Fruit fly (Drosophila melanogaster) whole organism, embryonic: ENCODE data around the gene Rab3GAP1.

Source experiments
- CG10209 ChIP-seq: fragments of 200-800 bp; sonication (Bioruptor generic); optimal IDR thresholded peaks from 3 replicates; lab custom pipeline; 2017; ENCODE audit warnings: missing biosample characterization, mild to moderate bottlenecking, missing genetic modification characterization, missing genetic modification reagents
- CG10959 ChIP-seq: fragments of 200-800 bp; sonication (Bioruptor generic); IDR thresholded peaks from 2 replicates; pipeline ENCODE4 v1.3.6; 2022; ENCODE audit warnings: missing biosample characterization, missing genetic modification characterization
- CG12071 ChIP-seq: fragments of 200-800 bp; sonication (Bioruptor generic); optimal IDR thresholded peaks from 3 replicates; lab custom pipeline; 2018; ENCODE audit warnings: missing biosample characterization, mild to moderate bottlenecking, missing genetic modification characterization
- CG12391 ChIP-seq: fragments of 200-800 bp; sonication (Bioruptor generic); optimal IDR thresholded peaks from 3 replicates; lab custom pipeline; 2018; ENCODE audit warnings: missing biosample characterization, mild to moderate bottlenecking, missing genetic modification characterization, moderate library complexity
- CG13287 ChIP-seq: fragments of 200-800 bp; sonication (Bioruptor generic); IDR thresholded peaks from 2 replicates; pipeline ENCODE4 v1.3.6; 2022; ENCODE audit warnings: missing biosample characterization, missing genetic modification characterization; ENCODE audit not compliant: partially characterized antibody
- CG14441 ChIP-seq: fragments of 200-800 bp; sonication (Bioruptor generic); IDR thresholded peaks from 2 replicates; pipeline ENCODE4 v1.3.6; 2022; ENCODE audit warnings: missing biosample characterization, missing genetic modification characterization
- CG16863 ChIP-seq: fragments of 200-800 bp; sonication (Bioruptor generic); optimal IDR thresholded peaks from 3 replicates; lab custom pipeline; 2016; ENCODE audit warnings: missing biosample characterization, missing genetic modification characterization
- CG17361 ChIP-seq: fragments of 200-800 bp; sonication (Bioruptor generic); IDR thresholded peaks from 3 replicates; pipeline ENCODE4 v1.3.6; 2022; ENCODE audit warnings: missing biosample characterization, missing genetic modification characterization
- CG17912 ChIP-seq: fragments of 200-800 bp; sonication (Bioruptor generic); optimal IDR thresholded peaks from 2 replicates; lab custom pipeline; 2018; ENCODE audit warnings: missing biosample characterization, mild to moderate bottlenecking, missing genetic modification characterization
- CG2116 ChIP-seq: fragments of 200-800 bp; sonication (Bioruptor generic); optimal IDR thresholded peaks from 3 replicates; lab custom pipeline; 2018; ENCODE audit warnings: missing biosample characterization, mild to moderate bottlenecking, missing genetic modification characterization
- CG2712 ChIP-seq: fragments of 200-800 bp; optimal IDR thresholded peaks from 3 replicates; lab custom pipeline; 2019; ENCODE audit warnings: missing biosample characterization, mild to moderate bottlenecking, missing genetic modification characterization, moderate library complexity
- CG33557 ChIP-seq: fragments of 200-800 bp; sonication (Bioruptor generic); optimal IDR thresholded peaks from 2 replicates; lab custom pipeline; 2019; ENCODE audit warnings: missing biosample characterization, mild to moderate bottlenecking, missing genetic modification characterization, moderate library complexity
- CG3407 ChIP-seq: fragments of 200-800 bp; sonication (Bioruptor generic); optimal IDR thresholded peaks from 2 replicates; lab custom pipeline; 2018; ENCODE audit warnings: missing biosample characterization, mild to moderate bottlenecking, missing genetic modification characterization
- CG7745 ChIP-seq: fragments of 200-800 bp; sonication (Bioruptor generic); optimal IDR thresholded peaks from 2 replicates; lab custom pipeline; 2018; ENCODE audit warnings: missing biosample characterization, mild to moderate bottlenecking, missing genetic modification characterization, moderate library complexity
- CG7839 ChIP-seq: fragments of 200-800 bp; sonication (Bioruptor generic); optimal IDR thresholded peaks from 3 replicates; lab custom pipeline; 2018; ENCODE audit warnings: missing biosample characterization, mild to moderate bottlenecking, missing genetic modification characterization, moderate library complexity
- CG7987 ChIP-seq: fragments of 200-800 bp; sonication (Bioruptor generic); optimal IDR thresholded peaks from 2 replicates; lab custom pipeline; 2018; ENCODE audit warnings: missing biosample characterization, mild to moderate bottlenecking, missing genetic modification characterization, moderate library complexity
- CG8281 ChIP-seq: fragments of 200-800 bp; sonication (Bioruptor generic); optimal IDR thresholded peaks from 2 replicates; lab custom pipeline; 2018; ENCODE audit warnings: missing biosample characterization, mild to moderate bottlenecking, missing genetic modification characterization, moderate library complexity
- CHES-1-like ChIP-seq: fragments of 200-800 bp; sonication (Bioruptor generic); optimal IDR thresholded peaks from 2 replicates; lab custom pipeline; 2016; ENCODE audit warnings: missing biosample characterization, missing genetic modification characterization
- Ets97D ChIP-seq: fragments of 200-800 bp; sonication (Bioruptor generic); optimal IDR thresholded peaks from 3 replicates; lab custom pipeline; 2016; ENCODE audit warnings: missing biosample characterization, missing genetic modification characterization
- Hand ChIP-seq: fragments of 200-800 bp; sonication (Bioruptor generic); optimal IDR thresholded peaks from 2 replicates; lab custom pipeline; 2017; ENCODE audit warnings: mild to moderate bottlenecking, missing biosample characterization, missing genetic modification reagents, missing genetic modification characterization
- Hr39 ChIP-seq: fragments of >200 bp; optimal IDR thresholded peaks from 2 replicates; lab custom pipeline; 2017
- Lhr ChIP-seq: fragments of 200-800 bp; sonication (Bioruptor generic); optimal IDR thresholded peaks from 3 replicates; lab custom pipeline; 2017; ENCODE audit warnings: mild to moderate bottlenecking, missing biosample characterization, missing genetic modification reagents, missing genetic modification characterization
- Lpt ChIP-seq: fragments of >200 bp; optimal IDR thresholded peaks from 2 replicates; lab custom pipeline; 2018; ENCODE audit warnings: missing biosample characterization, missing genetic modification characterization
- Mrtf ChIP-seq: fragments of 200-800 bp; sonication (Bioruptor generic); IDR thresholded peaks from 3 replicates; pipeline ENCODE4 v1.3.6; 2022; ENCODE audit warnings: missing biosample characterization, missing genetic modification characterization
- Oli ChIP-seq: fragments of 200-800 bp; sonication (Bioruptor generic); optimal IDR thresholded peaks from 2 replicates; lab custom pipeline; 2018; ENCODE audit warnings: missing biosample characterization, mild to moderate bottlenecking, missing genetic modification characterization, moderate library complexity
- PHDP ChIP-seq: fragments of 200-800 bp; sonication (Bioruptor generic); optimal IDR thresholded peaks from 3 replicates; lab custom pipeline; 2018; ENCODE audit warnings: missing biosample characterization, mild to moderate bottlenecking, missing genetic modification characterization, moderate library complexity
- Poxn ChIP-seq: fragments of 200-800 bp; sonication (Bioruptor generic); IDR thresholded peaks from 2 replicates; pipeline ENCODE4 v1.3.6; 2022; ENCODE audit warnings: missing biosample characterization, missing genetic modification characterization
- Ssrp ChIP-seq: fragments of 200-800 bp; sonication (Bioruptor generic); optimal IDR thresholded peaks from 2 replicates; lab custom pipeline; 2018; ENCODE audit warnings: missing biosample characterization, mild to moderate bottlenecking, missing genetic modification characterization, moderate library complexity
- Usf ChIP-seq: fragments of 200-800 bp; sonication (Bioruptor generic); optimal IDR thresholded peaks from 2 replicates; lab custom pipeline; 2017; ENCODE audit warnings: missing genotype, missing biosample characterization, missing genetic modification characterization
- cg ChIP-seq: fragments of 200-800 bp; sonication (Bioruptor generic); optimal IDR thresholded peaks from 3 replicates; lab custom pipeline; 2019; ENCODE audit warnings: missing biosample characterization, mild to moderate bottlenecking, missing genetic modification characterization, moderate library complexity
- chif ChIP-seq, 2 experiments: fragments of 200-800 bp; sonication (Bioruptor generic); optimal IDR thresholded peaks; 3 replicates each; lab custom pipeline; 2016; ENCODE audit warnings: missing biosample characterization in 2 of 2, missing genetic modification characterization in 2 of 2
- corto ChIP-seq: fragments of 200-800 bp; sonication (Bioruptor generic); optimal IDR thresholded peaks from 2 replicates; lab custom pipeline; 2016; ENCODE audit warnings: missing biosample characterization, mild to moderate bottlenecking, missing genetic modification characterization, moderate library complexity
- crc ChIP-seq: fragments of 200-800 bp; sonication (Bioruptor generic); optimal IDR thresholded peaks from 2 replicates; lab custom pipeline; 2016; ENCODE audit warnings: missing biosample characterization, missing genetic modification characterization
- dmrt11E ChIP-seq: fragments of 200-800 bp; sonication (Bioruptor generic); optimal IDR thresholded peaks from 3 replicates; lab custom pipeline; 2018; ENCODE audit warnings: missing biosample characterization, mild to moderate bottlenecking, missing genetic modification characterization, moderate library complexity
- dpn ChIP-seq, 2 experiments: fragments of 200-800 bp; sonication (Bioruptor generic); optimal IDR thresholded peaks; 3 replicates each; lab custom pipeline; 2016; ENCODE audit warnings: missing biosample characterization in 2 of 2, missing genetic modification characterization in 2 of 2
- gcm ChIP-seq: fragments of 200-800 bp; sonication (Bioruptor generic); optimal IDR thresholded peaks from 2 replicates; lab custom pipeline; 2019; ENCODE audit warnings: missing biosample characterization, mild to moderate bottlenecking, missing genetic modification characterization, moderate library complexity
- grau ChIP-seq: fragments of 200-800 bp; optimal IDR thresholded peaks from 3 replicates; lab custom pipeline; 2019; ENCODE audit warnings: missing biosample characterization, mild to moderate bottlenecking, missing genetic modification characterization, moderate library complexity
- gro ChIP-seq: fragments of 200-800 bp; sonication (Bioruptor generic); optimal IDR thresholded peaks from 2 replicates; lab custom pipeline; 2016; ENCODE audit warnings: missing biosample characterization, missing genetic modification characterization
- her ChIP-seq: fragments of 200-800 bp; sonication (Bioruptor generic); optimal IDR thresholded peaks from 2 replicates; lab custom pipeline; 2016; ENCODE audit warnings: missing biosample characterization, missing genetic modification characterization
- kni ChIP-seq: fragments of 200-800 bp; sonication (Bioruptor generic); optimal IDR thresholded peaks from 3 replicates; lab custom pipeline; 2017; ENCODE audit warnings: mild to moderate bottlenecking, missing biosample characterization, missing genetic modification reagents, missing genetic modification characterization
- pros ChIP-seq: fragments of 200-800 bp; sonication (Bioruptor generic); optimal IDR thresholded peaks from 3 replicates; lab custom pipeline; 2019; ENCODE audit warnings: missing biosample characterization, mild to moderate bottlenecking, missing genetic modification characterization, moderate library complexity
- pum ChIP-seq: fragments of 200-800 bp; sonication (Bioruptor generic); optimal IDR thresholded peaks from 2 replicates; lab custom pipeline; 2016; ENCODE audit warnings: missing biosample characterization, missing genetic modification characterization
- ranshi ChIP-seq: fragments of 200-800 bp; sonication (Bioruptor generic); IDR thresholded peaks from 2 replicates; pipeline ENCODE4 v1.3.6; 2022; ENCODE audit warnings: missing biosample characterization, missing genetic modification characterization
- repo ChIP-seq: fragments of 200-800 bp; sonication (Bioruptor generic); optimal IDR thresholded peaks from 2 replicates; lab custom pipeline; 2016; ENCODE audit warnings: missing biosample characterization, missing genetic modification characterization
- scrt ChIP-seq: fragments of 200-800 bp; sonication (Bioruptor generic); optimal IDR thresholded peaks from 2 replicates; lab custom pipeline; 2018; ENCODE audit warnings: missing biosample characterization, mild to moderate bottlenecking, missing genetic modification characterization, moderate library complexity
- sens ChIP-seq: fragments of 200-800 bp; sonication (Bioruptor generic); peaks from one replicate; lab custom pipeline; 2016; ENCODE audit warnings: missing biosample characterization, missing genetic modification characterization
- slbo ChIP-seq: fragments of 200-800 bp; sonication (Bioruptor generic); IDR thresholded peaks from 2 replicates; pipeline ENCODE4 v1.3.6; 2022; ENCODE audit warnings: missing biosample characterization, missing genetic modification characterization
- slou ChIP-seq: fragments of 200-800 bp; sonication (Bioruptor generic); optimal IDR thresholded peaks from 3 replicates; lab custom pipeline; 2016; ENCODE audit warnings: missing biosample characterization, missing genetic modification characterization
- zen2 ChIP-seq: fragments of 200-800 bp; sonication (Bioruptor generic); IDR thresholded peaks from 3 replicates; pipeline ENCODE4 v1.3.6; 2022; ENCODE audit warnings: missing biosample characterization, missing genetic modification characterization; ENCODE audit not compliant: partially characterized antibody

The Rab3GAP1 gene

dm6 chr2L:1556697-1557564 lies 54.0 kb downstream of the Rab3GAP1 start (continued):
- TF ChIP-seq zen2 (GFP tag; lab: Robert Waterston, UW) (no peak), slbo (no peak), gcm (no peak), pum (no peak), CG2116 (GFP tag; lab: Kevin White, UChicago) (no peak), CG12071 (no peak), cg (GFP tag; lab: Kevin White, UChicago) (no peak), Mrtf (GFP tag; lab: Robert Waterston, UW) (no peak), CG16863 (GFP tag; lab: Kevin White, UChicago) (no peak), slou (no peak), corto (GFP tag; lab: Kevin White, UChicago) (no peak), CG7987 (no peak), CG17361 (GFP tag; lab: Robert Waterston, UW) (peak; percentile 48; the same call in 2 of the 3 replicates), Hr39 (lab: Kevin White, UChicago) (no peak), pros (GFP tag; lab: Kevin White, UChicago) (peak; percentile 7), CG17912 (no peak), CG10209 (GFP tag; lab: Kevin White, UChicago) (no peak), Ets97D (GFP tag; lab: Kevin White, UChicago) (no peak), dmrt11E (tag; lab: Kevin White, UChicago) (peak; percentile 72), CG8281 (tag; lab: Kevin White, UChicago) (peak; percentile 99), Hand (GFP tag; lab: Kevin White, UChicago) (no peak), Lpt (GFP tag; lab: Kevin White, UChicago) (no peak), Lhr (GFP tag; lab: Kevin White, UChicago) (no peak), repo (no peak), PHDP (tag; lab: Kevin White, UChicago) (peak; percentile 12), Oli (tag; lab: Kevin White, UChicago) (peak; percentile 28), crc (no peak), CG10959 (GFP tag; lab: Robert Waterston, UW) (no peak), CG3407 (GFP tag; lab: Kevin White, UChicago) (no peak), chif (GFP tag; optimal IDR thresholded peaks at IDR 0.05; lab: Kevin White, UChicago) (no peak), CG2712 (tag; lab: Kevin White, UChicago) (peak; percentile 62), dpn (GFP tag; optimal IDR thresholded peaks at IDR 0.05; lab: Kevin White, UChicago) (no peak), Ssrp (tag; lab: Kevin White, UChicago) (no peak), CG13287 (GFP tag; lab: Robert Waterston, UW) (no peak), CG12391 (peak; percentile 40), CG7745 (tag; lab: Kevin White, UChicago) (no peak), CG7839 (tag; lab: Kevin White, UChicago) (peak; percentile 51), CHES-1-like (GFP tag; lab: Kevin White, UChicago) (no peak), CG14441 (GFP tag; lab: Robert Waterston, UW) (no peak), her (GFP tag; lab: Kevin White, UChicago) (no peak), ranshi (GFP tag; lab: Robert Waterston, UW) (no peak), scrt (no peak), Poxn (GFP tag; lab: Robert Waterston, UW) (no peak), sens (GFP tag; lab: Kevin White, UChicago) (peak; percentile 1), grau (tag; lab: Kevin White, UChicago) (peak; percentile 95), Usf (no peak), gro (no peak), CG33557 (GFP tag; lab: Kevin White, UChicago) (peak; percentile 26), kni (GFP tag; lab: Kevin White, UChicago) (peak; percentile 56)
